Worm (Caenorhabditis elegans) whole organism, late embryonic: Measurements from ENCODE around the gene sqt-2.

Experiments
- C08G9.2 ChIP-seq: sonication (generic microtip); optimal IDR thresholded peaks from 2 replicates; lab custom pipeline; 2016; ENCODE audit warnings: mild to moderate bottlenecking, missing genetic modification characterization, moderate library complexity, missing compliant biosample characterization
- C38D4.7 ChIP-seq: fragments of 200-800 bp; sonication (Bioruptor generic); optimal IDR thresholded peaks from 2 replicates; lab custom pipeline; 2018; ENCODE audit warnings: mild to moderate bottlenecking, missing genetic modification characterization, moderate library complexity, missing compliant biosample characterization
- ahr-1 ChIP-seq: sonication (generic microtip); optimal IDR thresholded peaks from 2 replicates; lab custom pipeline; 2016; ENCODE audit warnings: missing genetic modification characterization, missing compliant biosample characterization
- ama-1 ChIP-seq: fragments of 150-350 bp; optimal IDR thresholded peaks from 2 replicates; lab custom pipeline; 2014
- ceh-14 ChIP-seq: sonication (generic microtip); optimal IDR thresholded peaks from 2 replicates; lab custom pipeline; 2016; ENCODE audit warnings: missing genotype, missing genetic modification characterization, missing compliant biosample characterization
- ceh-19 ChIP-seq: fragments of 200-800 bp; sonication (Bioruptor generic); optimal IDR thresholded peaks from 2 replicates; lab custom pipeline; 2018; ENCODE audit warnings: mild to moderate bottlenecking, missing genetic modification characterization, missing compliant biosample characterization
- ceh-2 ChIP-seq: sonication (generic microtip); optimal IDR thresholded peaks from 2 replicates; lab custom pipeline; 2016; ENCODE audit warnings: missing genotype, missing genetic modification characterization, missing compliant biosample characterization
- ceh-22 ChIP-seq: sonication (generic microtip); optimal IDR thresholded peaks from 2 replicates; lab custom pipeline; 2017; ENCODE audit warnings: missing biosample characterization, missing genetic modification characterization
- ceh-24 ChIP-seq: sonication (generic microtip); optimal IDR thresholded peaks from 2 replicates; lab custom pipeline; 2016; ENCODE audit warnings: mild to moderate bottlenecking, missing genetic modification characterization, missing compliant biosample characterization
- ceh-48 ChIP-seq: sonication (generic microtip); optimal IDR thresholded peaks from 2 replicates; lab custom pipeline; 2016; ENCODE audit warnings: missing genetic modification characterization, inconsistent platforms, missing compliant biosample characterization
- che-1 ChIP-seq: sonication (generic microtip); optimal IDR thresholded peaks from 2 replicates; lab custom pipeline; 2016; ENCODE audit warnings: mild to moderate bottlenecking, missing genetic modification characterization, missing compliant biosample characterization
- elt-2 ChIP-seq: sonication (generic microtip); optimal IDR thresholded peaks from 2 replicates; lab custom pipeline; 2016; ENCODE audit warnings: missing genetic modification reagents, missing genetic modification characterization, missing compliant biosample characterization
- elt-4 ChIP-seq: sonication (generic microtip); optimal IDR thresholded peaks from 2 replicates; lab custom pipeline; 2016; ENCODE audit warnings: missing genetic modification characterization, missing compliant biosample characterization
- ets-4 ChIP-seq: sonication (generic microtip); optimal IDR thresholded peaks from 2 replicates; lab custom pipeline; 2016; ENCODE audit warnings: missing genetic modification characterization, missing compliant biosample characterization
- eyg-1 ChIP-seq: sonication (generic microtip); optimal IDR thresholded peaks from 2 replicates; lab custom pipeline; 2016; ENCODE audit warnings: missing genotype, missing genetic modification characterization, missing compliant biosample characterization
- fkh-6 ChIP-seq: sonication (generic microtip); optimal IDR thresholded peaks from 2 replicates; lab custom pipeline; 2016; ENCODE audit warnings: missing genetic modification characterization, missing compliant biosample characterization
- gmeb-2 ChIP-seq: sonication (generic microtip); optimal IDR thresholded peaks from 2 replicates; lab custom pipeline; 2016; ENCODE audit warnings: missing genetic modification characterization, inconsistent platforms, missing compliant biosample characterization
- hlh-30 ChIP-seq: sonication (generic microtip); optimal IDR thresholded peaks from 2 replicates; lab custom pipeline; 2017; ENCODE audit warnings: antibody characterized with exemption, missing genetic modification characterization, missing compliant biosample characterization; ENCODE audit not compliant: insufficient read depth
- hlh-6 ChIP-seq: sonication (generic microtip); optimal IDR thresholded peaks from 2 replicates; lab custom pipeline; 2016; ENCODE audit warnings: missing genotype, missing genetic modification characterization, missing compliant biosample characterization
- lim-6 ChIP-seq: sonication (generic microtip); optimal IDR thresholded peaks from 2 replicates; lab custom pipeline; 2016; ENCODE audit warnings: missing genetic modification characterization, missing compliant biosample characterization
- lin-11 ChIP-seq: fragments of 200-800 bp; sonication (Bioruptor generic); optimal IDR thresholded peaks from 2 replicates; lab custom pipeline; 2018; ENCODE audit warnings: mild to moderate bottlenecking, missing genetic modification characterization, missing compliant biosample characterization
- nhr-11 ChIP-seq: fragments of 150-350 bp; optimal IDR thresholded peaks from 2 replicates; lab custom pipeline; 2014; ENCODE audit warnings: missing biosample characterization, missing genetic modification characterization
- odd-2 ChIP-seq: sonication (generic microtip); optimal IDR thresholded peaks from 2 replicates; lab custom pipeline; 2017; ENCODE audit warnings: antibody characterized with exemption, mild to moderate bottlenecking, missing genetic modification characterization, missing compliant biosample characterization
- pax-1 ChIP-seq: fragments of 150-350 bp; optimal IDR thresholded peaks from 2 replicates; lab custom pipeline; 2014; ENCODE audit warnings: missing biosample characterization, missing genetic modification characterization
- pha-2 ChIP-seq: sonication (generic microtip); optimal IDR thresholded peaks from 2 replicates; lab custom pipeline; 2017; ENCODE audit warnings: mild to moderate bottlenecking, missing genetic modification characterization, missing compliant biosample characterization
- pqm-1 ChIP-seq: sonication (generic microtip); optimal IDR thresholded peaks from 2 replicates; lab custom pipeline; 2016; ENCODE audit warnings: missing genetic modification characterization, missing compliant biosample characterization
- ref-2 ChIP-seq: sonication (generic microtip); optimal IDR thresholded peaks from 2 replicates; lab custom pipeline; 2016; ENCODE audit warnings: missing genetic modification characterization, missing compliant biosample characterization
- sdc-2 ChIP-seq: sonication (generic microtip); optimal IDR thresholded peaks from 2 replicates; lab custom pipeline; 2016; ENCODE audit warnings: missing genotype, missing genetic modification characterization, missing compliant biosample characterization
- syd-9 ChIP-seq: sonication (generic microtip); optimal IDR thresholded peaks from 2 replicates; lab custom pipeline; 2016; ENCODE audit warnings: mild to moderate bottlenecking, missing genetic modification characterization, moderate library complexity, missing compliant biosample characterization
- unc-3 ChIP-seq, 2 experiments: fragments of 200-800 bp in 1 of 2; sonication (Bioruptor generic) in 1 of 2; sonication (generic microtip) in 1 of 2; conservative IDR thresholded peaks in 1 of 2; optimal IDR thresholded peaks in 1 of 2; 2 replicates each; pipeline versions ENCODE4 v1.3.6 to Lab custom; 2016 to 2022; ENCODE audit warnings: missing compliant biosample characterization in 2 of 2, missing genetic modification characterization in 2 of 2, missing genetic modification reagents in 1 of 2
- unc-42 ChIP-seq: sonication (generic microtip); optimal IDR thresholded peaks from 2 replicates; lab custom pipeline; 2016; ENCODE audit warnings: missing genotype, missing genetic modification characterization, missing compliant biosample characterization
- unc-55 ChIP-seq: sonication (generic microtip); optimal IDR thresholded peaks from 2 replicates; lab custom pipeline; 2017; ENCODE audit warnings: missing biosample characterization, missing genetic modification reagents, missing genetic modification characterization
- unc-86 ChIP-seq: sonication (generic microtip); optimal IDR thresholded peaks from 2 replicates; lab custom pipeline; 2016; ENCODE audit warnings: missing genetic modification characterization, missing compliant biosample characterization
- ztf-16 ChIP-seq: sonication (generic microtip); optimal IDR thresholded peaks from 2 replicates; lab custom pipeline; 2017; ENCODE audit warnings: missing genetic modification characterization, missing compliant biosample characterization

sqt-2 gene

ce11 chrII:46116-46515 lies 23.0 kb downstream of the sqt-2 start, which contains the start of gene rpt-4:
rpt-4 (minus strand) TSS chrII:46216.
- TF ChIP-seq ceh-2 (tag; lab: Kevin White, UChicago) (no peak), ama-1 (lab: Kevin White, UChicago) (no peak), hlh-6 (tag; lab: Kevin White, UChicago) (no peak), ceh-22 (no peak), ceh-24 (tag; lab: Kevin White, UChicago) (no peak), ref-2 (tag; lab: Kevin White, UChicago) (no peak), ceh-14 (tag; lab: Kevin White, UChicago) (no peak), ahr-1 (tag; lab: Kevin White, UChicago) (no peak), odd-2 (tag; lab: Kevin White, UChicago) (no peak), eyg-1 (tag; lab: Kevin White, UChicago) (no peak), elt-4 (tag; lab: Kevin White, UChicago) (no peak), nhr-11 (tag; lab: Kevin White, UChicago) (no peak), unc-42 (no peak), pqm-1 (tag; lab: Kevin White, UChicago) (no peak), ets-4 (tag; lab: Kevin White, UChicago) (no peak), lin-11 (tag; lab: Kevin White, UChicago) (no peak)

ce11 chrII:47280-47679 lies 24.2 kb downstream of the sqt-2 start, which contains the start of gene C23H3.5:
C23H3.5 (plus strand) TSS chrII:47580.
- no peak for TF ChIP-seq unc-3 (GFP tag; conservative IDR thresholded peaks at IDR 0.05; lab: Robert Waterston, UW)
- no peak for TF ChIP-seq unc-3 (tag; optimal IDR thresholded peaks at IDR 0.05; lab: Kevin White, UChicago)
- TF ChIP-seq, all 69 proteins: peak for 0

- TF ChIP-seq elt-2 = peak; percentile 4
- TF ChIP-seq ceh-2 (tag; lab: Kevin White, UChicago) = no peak
Measured at ce11 chrII:50862-51261, 27.7 kb downstream of the sqt-2 start.

- no peak for TF ChIP-seq ztf-16 (tag; lab: Kevin White, UChicago)
- TF ChIP-seq unc-55 (GFP tag; lab: Kevin White, UChicago) = no peak
- TF ChIP-seq elt-2 = no peak
- no peak for TF ChIP-seq syd-9
- TF ChIP-seq lim-6 = no peak
- TF ChIP-seq ceh-19 (GFP tag; lab: Kevin White, UChicago) = no peak
- no peak for TF ChIP-seq ama-1 (lab: Kevin White, UChicago)
- TF ChIP-seq unc-86 (tag; lab: Kevin White, UChicago) = no peak
- no peak for TF ChIP-seq pax-1
- TF ChIP-seq sdc-2 = no peak
- no peak for TF ChIP-seq ahr-1 (tag; lab: Kevin White, UChicago)
- no peak for TF ChIP-seq che-1
Measured at ce11 chrII:51352-51751, 28.2 kb downstream of the sqt-2 start, which contains the start of gene sptl-1. sptl-1 (plus strand) TSS chrII:51652.

ce11 chrII:55204-55603 lies 32.1 kb downstream of the sqt-2 start, which contains the start of gene tre-5:
tre-5 (minus strand) TSS chrII:55304.
- TF ChIP-seq hlh-30 (tag; lab: Kevin White, UChicago) (peak; percentile 25), ceh-24 (tag; lab: Kevin White, UChicago) (no peak)
- TF ChIP-seq, all 69 proteins: peak for 1

- TF ChIP-seq unc-55 (GFP tag; lab: Kevin White, UChicago) (no peak), C08G9.2 (tag; lab: Kevin White, UChicago) (no peak), C38D4.7 (no peak), syd-9 (no peak), ceh-22 (no peak), ceh-48 (tag; lab: Kevin White, UChicago) (no peak), pha-2 (tag; lab: Kevin White, UChicago) (no peak), ceh-19 (GFP tag; lab: Kevin White, UChicago) (no peak), unc-42 (no peak), hlh-30 (tag; lab: Kevin White, UChicago) (no peak), gmeb-2 (tag; lab: Kevin White, UChicago) (no peak), lim-6 (no peak), fkh-6 (tag; lab: Kevin White, UChicago) (no peak)
Measured at ce11 chrII:57370-57769, 34.2 kb downstream of the sqt-2 start, which contains the start of gene ascc-1. ascc-1 (plus strand) TSS chrII:57670.
